Worm (Caenorhabditis elegans): ENCODE results near the gene F07H5.10.

Gene F07H5.10

ce11 chrII:8810679-8811413 lies 2.5 kb upstream of the F07H5.10 start, which contains the start of the genes F46C5.9 and rer-1:
F46C5.9 (minus strand) TSS chrII:8810729.
rer-1 (plus strand) TSS chrII:8811370.
- TF ChIP-seq daf-16 (GFP tag; optimal IDR thresholded peaks at IDR 0.05) (no peak), daf-16 (tag; optimal IDR thresholded peaks at IDR 0.05) (peak; percentile 30), mes-2 (tag; optimal IDR thresholded peaks at IDR 0.05; ENCODE audit: poor library complexity, severe bottlenecking) (peak; percentile 26), pqm-1 (tag; optimal IDR thresholded peaks at IDR 0.05) (no peak), lsy-2 (tag; optimal IDR thresholded peaks at IDR 0.05) (peak in 1 of 2 experiments; percentile 75), nhr-48 (tag; optimal IDR thresholded peaks at IDR 0.05) (no peak), nhr-42 (GFP tag; IDR thresholded peaks at IDR 0.05) (no peak), hif-1 (tag; optimal IDR thresholded peaks at IDR 0.05) (peak in 1 of 2 experiments; percentile 7), rbr-2 (tag; optimal IDR thresholded peaks at IDR 0.05) (peak; percentile 32), F26F4.8 (GFP tag; conservative IDR thresholded peaks at IDR 0.05) (no peak), T20F7.1 (GFP tag; optimal IDR thresholded peaks at IDR 0.05) (peak; percentile 33), dpl-1 (GFP tag; optimal IDR thresholded peaks at IDR 0.05) (peak; percentile 27), aha-1 (tag) (peak; percentile 55), nhr-6 (tag; optimal IDR thresholded peaks at IDR 0.05) (peak; percentile 5), hmg-1.1 (GFP tag; IDR thresholded peaks at IDR 0.05) (no peak), daf-19 (GFP tag; conservative IDR thresholded peaks at IDR 0.05) (no peak), dve-1 (tag; optimal IDR thresholded peaks at IDR 0.05; ENCODE audit: insufficient read depth) (peak; percentile 11), R02D3.7 (tag; optimal IDR thresholded peaks at IDR 0.05) (no peak), zip-11 (GFP tag; IDR thresholded peaks at IDR 0.05) (no peak), pha-4 (GFP tag; IDR thresholded peaks at IDR 0.05) (no peak), pha-4 (tag; optimal IDR thresholded peaks at IDR 0.05) (peak; percentile 75), nhr-28 (tag; optimal IDR thresholded peaks at IDR 0.05) (peak; percentile 7), lir-3 (tag; optimal IDR thresholded peaks at IDR 0.05) (no peak)

ce11 chrII:8806921-8807320 lies 1.5 kb downstream of the F07H5.10 start, which contains the start of gene pho-13:
pho-13 (minus strand) TSS chrII:8807021.
- TF ChIP-seq pqm-1 (tag; optimal IDR thresholded peaks at IDR 0.05) (peak; percentile 18), unc-62 (GFP tag; optimal IDR thresholded peaks at IDR 0.05 in 1 of 2) (no peak), unc-62 (tag; optimal IDR thresholded peaks at IDR 0.05) (no peak)

ce11 chrII:8800830-8801229 lies 7.6 kb downstream of the F07H5.10 start, which contains the start of gene appg-2:
appg-2 (plus strand) TSS chrII:8801130.
- TF ChIP-seq D1046.2 (GFP tag; IDR thresholded peaks at IDR 0.05), result no peak
- TF ChIP-seq mxl-3 (GFP tag; optimal IDR thresholded peaks at IDR 0.05), result no peak
- TF ChIP-seq madf-5 (GFP tag; IDR thresholded peaks at IDR 0.05), result no peak
- TF ChIP-seq tag-97 (GFP tag; IDR thresholded peaks at IDR 0.05), result no peak

- TF ChIP-seq duxl-1 (tag; optimal IDR thresholded peaks at IDR 0.05; ENCODE audit: poor library complexity) (no peak), nhr-10 (tag; optimal IDR thresholded peaks at IDR 0.05) (no peak), Y105C5A.15 (GFP tag; IDR thresholded peaks at IDR 0.05) (no peak), dmd-6 (GFP tag; IDR thresholded peaks at IDR 0.05) (peak; percentile 42), mes-2 (tag; optimal IDR thresholded peaks at IDR 0.05; ENCODE audit: poor library complexity, severe bottlenecking) (no peak), mxl-3 (GFP tag; optimal IDR thresholded peaks at IDR 0.05) (no peak)
Observed at ce11 chrII:8799725-8800124, 8.7 kb downstream of the F07H5.10 start.

ce11 chrII:8796391-8796790 lies 12.0 kb downstream of the F07H5.10 start:
- TF ChIP-seq nhr-11 (tag; optimal IDR thresholded peaks at IDR 0.05) (peak; percentile 63), ceh-32 (tag; optimal IDR thresholded peaks at IDR 0.05; ENCODE audit: poor library complexity) (peak; percentile 6), dmd-6 (GFP tag; IDR thresholded peaks at IDR 0.05) (peak; percentile 76), rbr-2 (tag; optimal IDR thresholded peaks at IDR 0.05) (peak; percentile 88), hlh-30 (tag; optimal IDR thresholded peaks at IDR 0.05; ENCODE audit: insufficient read depth) (peak; percentile 67), hmg-1.1 (GFP tag; IDR thresholded peaks at IDR 0.05) (peak; percentile 49), tag-97 (GFP tag; IDR thresholded peaks at IDR 0.05) (peak; percentile 98), snpc-1.2 (GFP tag; IDR thresholded peaks at IDR 0.05) (no peak), tra-1 (GFP tag; IDR thresholded peaks at IDR 0.05) (0 out of 2 replicates have a peak, but pooled peaks have one; percentile 30), ama-1 (optimal IDR thresholded peaks at IDR 0.05) (no peak), daf-16 (GFP tag; optimal IDR thresholded peaks at IDR 0.05) (peak in 1 of 2 experiments; percentile 49), daf-16 (tag; optimal IDR thresholded peaks at IDR 0.05) (no peak), dmd-8 (GFP tag; IDR thresholded peaks at IDR 0.05) (0 out of 2 replicates have a peak, but pooled peaks have one; percentile 55), nhr-6 (tag; optimal IDR thresholded peaks at IDR 0.05) (no peak), mdl-1 (tag; optimal IDR thresholded peaks at IDR 0.05) (peak; percentile 3 to 76), F37D6.2 (tag; optimal IDR thresholded peaks at IDR 0.05) (peak; percentile 59), ZK337.2 (GFP tag; IDR thresholded peaks at IDR 0.05) (0 out of 2 replicates have a peak, but pooled peaks have one; percentile 35)
